Worm (Caenorhabditis elegans): ENCODE results near the gene fmo-3.

ce11 chrIII:10740518-10740917 is 46.0 kb downstream of the fmo-3 start, which contains the start of gene K01G5.8:
- TF ChIP-seq ceh-2 (tag; optimal IDR thresholded peaks at IDR 0.05) (no peak), lin-11 (tag; optimal IDR thresholded peaks at IDR 0.05) (no peak), nfya-1 (tag; optimal IDR thresholded peaks at IDR 0.05) (no peak), Y22D7AL.16 (tag; optimal IDR thresholded peaks at IDR 0.05) (no peak), che-1 (tag; optimal IDR thresholded peaks at IDR 0.05) (no peak), pag-3 (tag; optimal IDR thresholded peaks at IDR 0.05; ENCODE audit: borderline replicate concordance) (no peak)
